Fruit fly (Drosophila melanogaster) whole organism, pupa: ENCODE measurements around the gene Usp7.
A peak's percentile ranks its signal among the peaks of the same experiment; 100 is the strongest.

Source experiments
- CG10348 ChIP-seq: fragments of 200-800 bp; sonication (Bioruptor generic); IDR thresholded peaks from 2 replicates; pipeline ENCODE4 v1.3.6; 2022; ENCODE audit warnings: missing biosample characterization, missing genetic modification characterization
- CG12605 ChIP-seq: fragments of 200-800 bp; sonication (Bioruptor generic); IDR thresholded peaks from 2 replicates; pipeline ENCODE4 v1.3.6; 2022; ENCODE audit warnings: missing biosample characterization, missing genetic modification characterization
- CG13204 ChIP-seq: fragments of 200-800 bp; sonication (Bioruptor generic); optimal IDR thresholded peaks from 2 replicates; lab custom pipeline; 2018; ENCODE audit warnings: missing biosample characterization, mild to moderate bottlenecking, missing genetic modification characterization, moderate library complexity
- CG14655 ChIP-seq: fragments of 200-800 bp; sonication (Bioruptor generic); optimal IDR thresholded peaks from 3 replicates; lab custom pipeline; 2017; ENCODE audit warnings: mild to moderate bottlenecking, missing biosample characterization, missing genetic modification reagents, missing genetic modification characterization
- CG15710 ChIP-seq: fragments of 200-800 bp; sonication (Bioruptor generic); optimal IDR thresholded peaks from 2 replicates; lab custom pipeline; 2018; ENCODE audit warnings: missing biosample characterization, mild to moderate bottlenecking, missing genetic modification characterization, moderate library complexity
- CG17806 ChIP-seq: fragments of 200-800 bp; sonication (Bioruptor generic); optimal IDR thresholded peaks from 2 replicates; lab custom pipeline; 2018; ENCODE audit warnings: missing biosample characterization, mild to moderate bottlenecking, missing genetic modification characterization, moderate library complexity
- CG32121 ChIP-seq: fragments of 200-800 bp; sonication (Bioruptor generic); IDR thresholded peaks from 2 replicates; pipeline ENCODE4 v1.3.6; 2022; ENCODE audit warnings: missing biosample characterization, missing genetic modification characterization
- CG34367 ChIP-seq: fragments of 200-800 bp; sonication (Bioruptor generic); optimal IDR thresholded peaks from 2 replicates; lab custom pipeline; 2018; ENCODE audit warnings: missing biosample characterization, mild to moderate bottlenecking, missing genetic modification characterization
- CG4496 ChIP-seq: fragments of 200-800 bp; sonication (Bioruptor generic); IDR thresholded peaks from 3 replicates; pipeline ENCODE4 v1.3.6; 2022; ENCODE audit warnings: missing biosample characterization, missing genetic modification characterization
- CG8159 ChIP-seq: fragments of 200-800 bp; sonication (Bioruptor generic); optimal IDR thresholded peaks from 3 replicates; lab custom pipeline; 2018; ENCODE audit warnings: missing biosample characterization, mild to moderate bottlenecking, missing genetic modification characterization, moderate library complexity
- CG8301 ChIP-seq: fragments of 200-800 bp; sonication (Bioruptor generic); optimal IDR thresholded peaks from 2 replicates; lab custom pipeline; 2018; ENCODE audit warnings: missing biosample characterization, mild to moderate bottlenecking, missing genetic modification characterization
- CG9948 ChIP-seq: fragments of 200-800 bp; sonication (Bioruptor generic); optimal IDR thresholded peaks from 2 replicates; lab custom pipeline; 2018; ENCODE audit warnings: missing biosample characterization, mild to moderate bottlenecking, missing genetic modification characterization, moderate library complexity
- D1 ChIP-seq: fragments of 200-800 bp; sonication (Bioruptor generic); optimal IDR thresholded peaks from 2 replicates; lab custom pipeline; 2018; ENCODE audit warnings: missing biosample characterization, mild to moderate bottlenecking, missing genetic modification characterization, moderate library complexity
- EcR ChIP-seq: fragments of 200-800 bp; sonication (Bioruptor generic); optimal IDR thresholded peaks from 3 replicates; lab custom pipeline; 2019; ENCODE audit warnings: missing biosample characterization, missing genetic modification characterization, mild to moderate bottlenecking, moderate library complexity, missing genetic modification reagents
- Ets98B ChIP-seq: fragments of 200-800 bp; sonication (Bioruptor generic); IDR thresholded peaks from 2 replicates; pipeline ENCODE4 v1.3.6; 2022; ENCODE audit warnings: missing biosample characterization, missing genetic modification characterization
- Pif1A ChIP-seq: fragments of 200-800 bp; sonication (Bioruptor generic); optimal IDR thresholded peaks from 3 replicates; lab custom pipeline; 2016; ENCODE audit warnings: missing biosample characterization, missing genetic modification characterization
- Pif1B ChIP-seq: fragments of 200-800 bp; sonication (Bioruptor generic); optimal IDR thresholded peaks from 3 replicates; lab custom pipeline; 2016; ENCODE audit warnings: missing biosample characterization, missing genetic modification characterization
- Snoo ChIP-seq: fragments of 200-800 bp; sonication (Bioruptor generic); optimal IDR thresholded peaks from 3 replicates; lab custom pipeline; 2017; ENCODE audit warnings: missing biosample characterization, mild to moderate bottlenecking, missing genetic modification characterization, inconsistent platforms
- fd96Ca ChIP-seq: fragments of 200-800 bp; sonication (Bioruptor generic); IDR thresholded peaks from 3 replicates; pipeline ENCODE4 v1.3.6; 2022; ENCODE audit warnings: missing biosample characterization, missing genetic modification characterization
- gl ChIP-seq: fragments of 200-800 bp; sonication (Bioruptor generic); optimal IDR thresholded peaks from 2 replicates; lab custom pipeline; 2018; ENCODE audit warnings: missing biosample characterization, mild to moderate bottlenecking, missing genetic modification characterization
- rn ChIP-seq: fragments of 200-800 bp; sonication (Bioruptor generic); IDR thresholded peaks from 2 replicates; pipeline ENCODE4 v1.3.6; 2022; ENCODE audit warnings: missing biosample characterization, missing genetic modification characterization

Gene Usp7

dm6 chrX:12028825-12029514, at the start of gene Usp7:
Usp7 (minus strand) TSS chrX:12029032.
- TF ChIP-seq CG4496, result peak; percentile 63
- TF ChIP-seq Pif1B (GFP tag; lab: Kevin White, UChicago), result no peak
- peak; percentile 22; the same call in 1 of the 2 replicates for TF ChIP-seq Ets98B (GFP tag; lab: Robert Waterston, UW)

- TF ChIP-seq Ets98B (GFP tag; lab: Robert Waterston, UW), result no peak
- TF ChIP-seq CG8301 (tag; lab: Kevin White, UChicago), result no peak
- peak; percentile 26 for TF ChIP-seq CG17806
- no peak for TF ChIP-seq Pif1A (GFP tag; lab: Kevin White, UChicago)
- TF ChIP-seq CG32121 (GFP tag; lab: Robert Waterston, UW), result no peak
- no peak for TF ChIP-seq CG10348
- TF ChIP-seq CG15710 (tag; lab: Kevin White, UChicago), result peak; percentile 21
- TF ChIP-seq CG14655 (GFP tag; lab: Kevin White, UChicago), result peak; percentile 21
- TF ChIP-seq CG8159, result peak; percentile 59
- no peak for TF ChIP-seq D1 (tag; lab: Kevin White, UChicago)
- TF ChIP-seq rn (GFP tag; lab: Robert Waterston, UW), result no peak
- TF ChIP-seq CG34367 (tag; lab: Kevin White, UChicago), result peak; percentile 15
- no peak for TF ChIP-seq Snoo (tag; lab: Kevin White, UChicago)
- TF ChIP-seq Pif1B (GFP tag; lab: Kevin White, UChicago), result no peak
- no peak for TF ChIP-seq CG4496
- TF ChIP-seq CG13204 (GFP tag; lab: Kevin White, UChicago), result no peak
- TF ChIP-seq CG9948 (tag; lab: Kevin White, UChicago), result peak; percentile 21
- no peak for TF ChIP-seq EcR (GFP tag; lab: Kevin White, UChicago)
These were observed 47.4 kb upstream of the Usp7 start for dm6 chrX:12076243-12076642.

- no peak for TF ChIP-seq D1 (tag; lab: Kevin White, UChicago)
- TF ChIP-seq CG15710 (tag; lab: Kevin White, UChicago), result peak; percentile 25
- no peak for TF ChIP-seq CG32121 (GFP tag; lab: Robert Waterston, UW)
- TF ChIP-seq CG8159, result peak; percentile 28
- TF ChIP-seq CG4496, result peak; percentile 17; the same call in 1 of the 3 replicates
- TF ChIP-seq CG13204 (GFP tag; lab: Kevin White, UChicago), result no peak
- no peak for TF ChIP-seq CG8301 (tag; lab: Kevin White, UChicago)
- peak; percentile 24 for TF ChIP-seq CG14655 (GFP tag; lab: Kevin White, UChicago)
- no peak for TF ChIP-seq fd96Ca (GFP tag; lab: Robert Waterston, UW)
- peak; percentile 11 for TF ChIP-seq CG9948 (tag; lab: Kevin White, UChicago)
These were observed 46.7 kb upstream of the Usp7 start for dm6 chrX:12075569-12075968.

dm6 chrX:12073637-12074036, 44.8 kb upstream of the Usp7 start:
- peak; percentile 24 for TF ChIP-seq CG8159
- no peak for TF ChIP-seq CG10348
- TF ChIP-seq, all 21 proteins: peak for 1

dm6 chrX:12072718-12073117, 43.9 kb upstream of the Usp7 start, which contains the start of gene moon:
moon (minus strand) TSS chrX:12072818.
- TF ChIP-seq CG10348 (no peak), fd96Ca (GFP tag; lab: Robert Waterston, UW) (no peak), CG34367 (tag; lab: Kevin White, UChicago) (no peak), CG8301 (tag; lab: Kevin White, UChicago) (no peak), CG8159 (no peak)
- TF ChIP-seq, all 21 proteins: peak for 0

- TF ChIP-seq CG14655 (GFP tag; lab: Kevin White, UChicago) (no peak), rn (GFP tag; lab: Robert Waterston, UW) (no peak), EcR (GFP tag; lab: Kevin White, UChicago) (no peak), CG4496 (no peak)
These were observed 41.3 kb upstream of the Usp7 start, which contains the start of gene CG34323 for dm6 chrX:12070137-12070536. CG34323 (plus strand) TSS chrX:12070437.

- TF ChIP-seq EcR (GFP tag; lab: Kevin White, UChicago), result no peak
- TF ChIP-seq CG32121 (GFP tag; lab: Robert Waterston, UW), result no peak
- TF ChIP-seq CG4496, result no peak
- no peak for TF ChIP-seq Pif1A (GFP tag; lab: Kevin White, UChicago)
- no peak for TF ChIP-seq CG17806
- no peak for TF ChIP-seq Ets98B (GFP tag; lab: Robert Waterston, UW)
- no peak for TF ChIP-seq CG15710 (tag; lab: Kevin White, UChicago)
- TF ChIP-seq CG8301 (tag; lab: Kevin White, UChicago), result no peak
- no peak for TF ChIP-seq CG13204 (GFP tag; lab: Kevin White, UChicago)
- no peak for TF ChIP-seq Snoo (tag; lab: Kevin White, UChicago)
- no peak for TF ChIP-seq fd96Ca (GFP tag; lab: Robert Waterston, UW)
- no peak for TF ChIP-seq CG12605 (GFP tag; lab: Robert Waterston, UW)
- no peak for TF ChIP-seq gl (tag; lab: Kevin White, UChicago)
- TF ChIP-seq CG8159, result no peak
- no peak for TF ChIP-seq CG10348
- TF ChIP-seq CG14655 (GFP tag; lab: Kevin White, UChicago), result no peak
- no peak for TF ChIP-seq CG9948 (tag; lab: Kevin White, UChicago)
- no peak for TF ChIP-seq rn (GFP tag; lab: Robert Waterston, UW)
- TF ChIP-seq CG34367 (tag; lab: Kevin White, UChicago), result no peak
These were observed 30.7 kb upstream of the Usp7 start, which contains the start of gene Muc11A for dm6 chrX:12059495-12059894. Muc11A (plus strand) TSS chrX:12059795.
